Fruit fly (Drosophila melanogaster) whole organism, adult: Measurements from ENCODE around the gene Jhbp14.
"Not testable (repeated sequence)": the region's sequence is repeated elsewhere in the genome, so short reads cannot be mapped to it uniquely, and the experiment has no call there.

Experiments used
- CG1620 ChIP-seq: fragments of 200-800 bp; sonication (Bioruptor generic); optimal IDR thresholded peaks from 2 replicates; lab custom pipeline; 2016; ENCODE audit warnings: missing biosample characterization, missing genetic modification characterization
- CG7101 ChIP-seq: fragments of 200-800 bp; sonication (Bioruptor generic); optimal IDR thresholded peaks from 2 replicates; lab custom pipeline; 2018; ENCODE audit warnings: missing biosample characterization, mild to moderate bottlenecking, missing genetic modification characterization, moderate library complexity
- Crg-1 ChIP-seq: fragments of 200-800 bp; sonication (Bioruptor generic); optimal IDR thresholded peaks from 2 replicates; lab custom pipeline; 2016; ENCODE audit warnings: missing biosample characterization, missing genetic modification characterization
- Mnt ChIP-seq: fragments of 200-800 bp; sonication (Bioruptor generic); optimal IDR thresholded peaks from 2 replicates; lab custom pipeline; 2016; ENCODE audit warnings: missing biosample characterization, mild to moderate bottlenecking, missing genetic modification characterization
- ovo ChIP-seq: fragments of 200-800 bp; sonication (Bioruptor generic); optimal IDR thresholded peaks from 2 replicates; lab custom pipeline; 2016; ENCODE audit warnings: missing biosample characterization, missing genetic modification characterization

dm6 chr2L:13215640-13216129, 20.6 kb upstream of the Jhbp14 start:
- TF ChIP-seq CG7101 (tag; lab: Kevin White, UChicago), result peak; percentile 49
- peak; percentile 30 for TF ChIP-seq Crg-1 (GFP tag; lab: Kevin White, UChicago)
- TF ChIP-seq ovo (GFP tag; lab: Kevin White, UChicago), result not testable (repeated sequence)
- peak; percentile 40 for TF ChIP-seq Mnt (GFP tag; lab: Kevin White, UChicago)
- TF ChIP-seq CG1620 (GFP tag; lab: Kevin White, UChicago), result peak; percentile 61
